Worm (Caenorhabditis elegans): ENCODE measurements around the gene Y49F6C.2.

Gene Y49F6C.2

ce11 chrII:3381510-3381909 lies 3.1 kb downstream of the Y49F6C.2 start, which contains the start of gene T06D4.1:
TSS of gene T06D4.1 (plus strand) at chrII:3381830.
- no peak for TF ChIP-seq F33H1.4 (GFP tag; IDR thresholded peaks at IDR 0.05)
- no peak for TF ChIP-seq nhr-120 (GFP tag; IDR thresholded peaks at IDR 0.05)
- no peak for TF ChIP-seq ztf-26 (tag; optimal IDR thresholded peaks at IDR 0.05)
- TF ChIP-seq ekl-4 (GFP tag; IDR thresholded peaks at IDR 0.05): no peak
- 0 out of 2 replicates have a peak, but pooled peaks have one; percentile 5 for TF ChIP-seq aptf-2 (GFP tag; conservative IDR thresholded peaks at IDR 0.05)
- no peak for TF ChIP-seq lin-26 (GFP tag; IDR thresholded peaks at IDR 0.05)
- no peak for TF ChIP-seq attf-6 (GFP tag; IDR thresholded peaks at IDR 0.05)
- no peak for TF ChIP-seq hlh-12 (tag; optimal IDR thresholded peaks at IDR 0.05)
- TF ChIP-seq snpc-1.1 (tag; optimal IDR thresholded peaks at IDR 0.05; ENCODE audit: insufficient read depth): peak; percentile 12
- peak; percentile 69 for TF ChIP-seq madf-6 (GFP tag; IDR thresholded peaks at IDR 0.05)
- peak; percentile 76 for TF ChIP-seq madf-8 (GFP tag; conservative IDR thresholded peaks at IDR 0.05)
- TF ChIP-seq dpl-1 (GFP tag; optimal IDR thresholded peaks at IDR 0.05): peak; percentile 1
- no peak for TF ChIP-seq ceh-79 (tag; optimal IDR thresholded peaks at IDR 0.05)
- TF ChIP-seq efl-1 (GFP tag; optimal IDR thresholded peaks at IDR 0.05): peak; percentile 80

- no peak for TF ChIP-seq cebp-1 (GFP tag; IDR thresholded peaks at IDR 0.05)
- no peak for TF ChIP-seq cebp-1 (tag; optimal IDR thresholded peaks at IDR 0.05)
- no peak for TF ChIP-seq lag-1 (GFP tag; IDR thresholded peaks at IDR 0.05)
- no peak for TF ChIP-seq F57C9.4 (tag; optimal IDR thresholded peaks at IDR 0.05)
- no peak for TF ChIP-seq ztf-6 (GFP tag; IDR thresholded peaks at IDR 0.05)
- no peak for TF ChIP-seq hlh-12 (tag; optimal IDR thresholded peaks at IDR 0.05)
- TF ChIP-seq F23B12.7 (tag; optimal IDR thresholded peaks at IDR 0.05; ENCODE audit: insufficient read depth): no peak
- TF ChIP-seq cebp-2 (GFP tag; IDR thresholded peaks at IDR 0.05): no peak
- TF ChIP-seq sdz-38 (tag; optimal IDR thresholded peaks at IDR 0.05): no peak
- no peak for TF ChIP-seq Y53G8AR.9 (GFP tag; conservative IDR thresholded peaks at IDR 0.05)
- TF ChIP-seq nhr-120 (GFP tag; IDR thresholded peaks at IDR 0.05): no peak
- TF ChIP-seq ceh-40 (GFP tag; IDR thresholded peaks at IDR 0.05): no peak
- no peak for TF ChIP-seq F39B2.1 (GFP tag; IDR thresholded peaks at IDR 0.05)
- TF ChIP-seq lin-35 (GFP tag; optimal IDR thresholded peaks at IDR 0.05): no peak
- no peak for TF ChIP-seq madf-6 (GFP tag; IDR thresholded peaks at IDR 0.05)
- no peak for TF ChIP-seq B0019.2 (GFP tag; conservative IDR thresholded peaks at IDR 0.05)
- TF ChIP-seq egl-44 (GFP tag; IDR thresholded peaks at IDR 0.05): no peak
- TF ChIP-seq nhr-27 (tag; optimal IDR thresholded peaks at IDR 0.05): no peak
These were observed 4.7 kb downstream of the Y49F6C.2 start for ce11 chrII:3383116-3383515.

- no peak for TF ChIP-seq ceh-40 (GFP tag; IDR thresholded peaks at IDR 0.05)
- no peak for TF ChIP-seq egl-44 (GFP tag; IDR thresholded peaks at IDR 0.05)
- no peak for TF ChIP-seq hmg-1.2 (GFP tag; IDR thresholded peaks at IDR 0.05)
- no peak for TF ChIP-seq Y53G8AR.9 (GFP tag; conservative IDR thresholded peaks at IDR 0.05)
- TF ChIP-seq lsl-1 (GFP tag; optimal IDR thresholded peaks at IDR 0.05): no peak
- TF ChIP-seq tbp1 (GFP tag; optimal IDR thresholded peaks at IDR 0.05): no peak
- no peak for TF ChIP-seq die-1 (tag; optimal IDR thresholded peaks at IDR 0.05)
These were observed 7.4 kb downstream of the Y49F6C.2 start, which contains the start of gene T06D4.2 for ce11 chrII:3385736-3386135. TSS of gene T06D4.2 (minus strand) at chrII:3385905.

- TF ChIP-seq hmg-1.2 (GFP tag; IDR thresholded peaks at IDR 0.05) (peak; percentile 52; the same call in 1 of the 2 replicates), fkh-3 (tag; optimal IDR thresholded peaks at IDR 0.05) (no peak)
These were observed 9.1 kb downstream of the Y49F6C.2 start, which contains the start of gene T06D4.6 for ce11 chrII:3387503-3387902. TSS of gene T06D4.6 (minus strand) at chrII:3387603.

Measured in whole organism, young adult.